Worm (Caenorhabditis elegans) whole organism, late embryonic: ENCODE measurements around the gene K06H7.1.

Experiments
- C08G9.2 ChIP-seq: sonication (generic microtip); optimal IDR thresholded peaks from 2 replicates; lab custom pipeline; 2016; ENCODE audit warnings: mild to moderate bottlenecking, missing genetic modification characterization, moderate library complexity, missing compliant biosample characterization
- C38D4.7 ChIP-seq: fragments of 200-800 bp; sonication (Bioruptor generic); optimal IDR thresholded peaks from 2 replicates; lab custom pipeline; 2018; ENCODE audit warnings: mild to moderate bottlenecking, missing genetic modification characterization, moderate library complexity, missing compliant biosample characterization
- K02D7.2 ChIP-seq: sonication (generic microtip); optimal IDR thresholded peaks from 2 replicates; lab custom pipeline; 2017; ENCODE audit warnings: mild to moderate bottlenecking, missing genetic modification characterization, missing compliant biosample characterization
- T23F11.4 ChIP-seq: fragments of 200-800 bp; sonication (Bioruptor generic); optimal IDR thresholded peaks from 2 replicates; lab custom pipeline; 2018; ENCODE audit warnings: mild to moderate bottlenecking, missing genetic modification characterization, missing compliant biosample characterization
- Y22D7AL.16 ChIP-seq: sonication (generic microtip); optimal IDR thresholded peaks from 2 replicates; lab custom pipeline; 2016; ENCODE audit warnings: missing genetic modification characterization, missing compliant biosample characterization
- ahr-1 ChIP-seq: sonication (generic microtip); optimal IDR thresholded peaks from 2 replicates; lab custom pipeline; 2016; ENCODE audit warnings: missing genetic modification characterization, missing compliant biosample characterization
- ama-1 ChIP-seq: fragments of 150-350 bp; optimal IDR thresholded peaks from 2 replicates; lab custom pipeline; 2014
- ceh-14 ChIP-seq: sonication (generic microtip); optimal IDR thresholded peaks from 2 replicates; lab custom pipeline; 2016; ENCODE audit warnings: missing genotype, missing genetic modification characterization, missing compliant biosample characterization
- ceh-2 ChIP-seq: sonication (generic microtip); optimal IDR thresholded peaks from 2 replicates; lab custom pipeline; 2016; ENCODE audit warnings: missing genotype, missing genetic modification characterization, missing compliant biosample characterization
- ceh-24 ChIP-seq: sonication (generic microtip); optimal IDR thresholded peaks from 2 replicates; lab custom pipeline; 2016; ENCODE audit warnings: mild to moderate bottlenecking, missing genetic modification characterization, missing compliant biosample characterization
- ceh-30 ChIP-seq: fragments of 150-350 bp; optimal IDR thresholded peaks from 2 replicates; lab custom pipeline; 2014; ENCODE audit warnings: missing biosample characterization, missing genetic modification characterization
- ceh-31 ChIP-seq: sonication (generic microtip); optimal IDR thresholded peaks from 2 replicates; lab custom pipeline; 2016; ENCODE audit warnings: missing genetic modification characterization, missing compliant biosample characterization
- ceh-45 ChIP-seq: fragments of 200-800 bp; sonication (Bioruptor generic); IDR thresholded peaks from 2 replicates; pipeline ENCODE4 v1.3.6; 2022; ENCODE audit warnings: missing genetic modification reagents, missing genetic modification characterization, missing compliant biosample characterization
- ceh-48 ChIP-seq: sonication (generic microtip); optimal IDR thresholded peaks from 2 replicates; lab custom pipeline; 2016; ENCODE audit warnings: missing genetic modification characterization, inconsistent platforms, missing compliant biosample characterization
- ceh-6 ChIP-seq: fragments of 200-800 bp; sonication (Bioruptor generic); optimal IDR thresholded peaks from 2 replicates; lab custom pipeline; 2018; ENCODE audit warnings: mild to moderate bottlenecking, missing genetic modification characterization, missing compliant biosample characterization
- che-1 ChIP-seq: sonication (generic microtip); optimal IDR thresholded peaks from 2 replicates; lab custom pipeline; 2016; ENCODE audit warnings: mild to moderate bottlenecking, missing genetic modification characterization, missing compliant biosample characterization
- dve-1 ChIP-seq: sonication (generic microtip); optimal IDR thresholded peaks from 2 replicates; lab custom pipeline; 2017; ENCODE audit warnings: antibody characterized with exemption, mild to moderate bottlenecking, missing genetic modification characterization, missing compliant biosample characterization
- elt-2 ChIP-seq: sonication (generic microtip); optimal IDR thresholded peaks from 2 replicates; lab custom pipeline; 2016; ENCODE audit warnings: missing genetic modification reagents, missing genetic modification characterization, missing compliant biosample characterization
- elt-4 ChIP-seq: sonication (generic microtip); optimal IDR thresholded peaks from 2 replicates; lab custom pipeline; 2016; ENCODE audit warnings: missing genetic modification characterization, missing compliant biosample characterization
- ets-4 ChIP-seq: sonication (generic microtip); optimal IDR thresholded peaks from 2 replicates; lab custom pipeline; 2016; ENCODE audit warnings: missing genetic modification characterization, missing compliant biosample characterization
- eyg-1 ChIP-seq: sonication (generic microtip); optimal IDR thresholded peaks from 2 replicates; lab custom pipeline; 2016; ENCODE audit warnings: missing genotype, missing genetic modification characterization, missing compliant biosample characterization
- fax-1 ChIP-seq: sonication (generic microtip); optimal IDR thresholded peaks from 2 replicates; lab custom pipeline; 2016; ENCODE audit warnings: missing genotype, missing genetic modification characterization, missing compliant biosample characterization
- fkh-10 ChIP-seq: fragments of 150-350 bp; optimal IDR thresholded peaks from 2 replicates; lab custom pipeline; 2014; ENCODE audit warnings: missing biosample characterization, missing genetic modification reagents, missing genetic modification characterization
- fkh-6 ChIP-seq: sonication (generic microtip); optimal IDR thresholded peaks from 2 replicates; lab custom pipeline; 2016; ENCODE audit warnings: missing genetic modification characterization, missing compliant biosample characterization
- gmeb-2 ChIP-seq: sonication (generic microtip); optimal IDR thresholded peaks from 2 replicates; lab custom pipeline; 2016; ENCODE audit warnings: missing genetic modification characterization, inconsistent platforms, missing compliant biosample characterization
- hlh-13 ChIP-seq: fragments of 200-800 bp; sonication (Bioruptor generic); optimal IDR thresholded peaks from 2 replicates; lab custom pipeline; 2018; ENCODE audit warnings: mild to moderate bottlenecking, missing genetic modification characterization, missing compliant biosample characterization
- hlh-15 ChIP-seq: sonication (generic microtip); optimal IDR thresholded peaks from 2 replicates; lab custom pipeline; 2016; ENCODE audit warnings: missing genetic modification characterization, missing compliant biosample characterization
- hlh-8 ChIP-seq: sonication (generic microtip); optimal IDR thresholded peaks from 2 replicates; lab custom pipeline; 2016; ENCODE audit warnings: missing genotype, missing genetic modification characterization, missing compliant biosample characterization
- lim-6 ChIP-seq: sonication (generic microtip); optimal IDR thresholded peaks from 2 replicates; lab custom pipeline; 2016; ENCODE audit warnings: missing genetic modification characterization, missing compliant biosample characterization
- lin-11 ChIP-seq: fragments of 200-800 bp; sonication (Bioruptor generic); optimal IDR thresholded peaks from 2 replicates; lab custom pipeline; 2018; ENCODE audit warnings: mild to moderate bottlenecking, missing genetic modification characterization, missing compliant biosample characterization
- madf-2 ChIP-seq: sonication (generic microtip); optimal IDR thresholded peaks from 2 replicates; lab custom pipeline; 2017; ENCODE audit warnings: missing genetic modification characterization, missing compliant biosample characterization
- mec-3 ChIP-seq: sonication (generic microtip); optimal IDR thresholded peaks from 2 replicates; lab custom pipeline; 2016; ENCODE audit warnings: borderline replicate concordance, missing genetic modification characterization, missing compliant biosample characterization
- nfya-1 ChIP-seq: sonication (generic microtip); optimal IDR thresholded peaks from 2 replicates; lab custom pipeline; 2017; ENCODE audit warnings: missing genetic modification characterization, mild to moderate bottlenecking, missing compliant biosample characterization, antibody characterized with exemption, moderate library complexity
- nhr-11 ChIP-seq: fragments of 150-350 bp; optimal IDR thresholded peaks from 2 replicates; lab custom pipeline; 2014; ENCODE audit warnings: missing biosample characterization, missing genetic modification characterization
- odd-2 ChIP-seq: sonication (generic microtip); optimal IDR thresholded peaks from 2 replicates; lab custom pipeline; 2017; ENCODE audit warnings: antibody characterized with exemption, mild to moderate bottlenecking, missing genetic modification characterization, missing compliant biosample characterization
- pag-3 ChIP-seq: sonication (generic microtip); optimal IDR thresholded peaks from 2 replicates; lab custom pipeline; 2016; ENCODE audit warnings: missing compliant biosample characterization, missing genetic modification characterization, borderline replicate concordance
- pat-9 ChIP-seq: fragments of 200-800 bp; sonication (Bioruptor generic); optimal IDR thresholded peaks from 2 replicates; lab custom pipeline; 2018; ENCODE audit warnings: mild to moderate bottlenecking, missing genetic modification characterization, moderate library complexity, missing compliant biosample characterization
- pax-1 ChIP-seq: fragments of 150-350 bp; optimal IDR thresholded peaks from 2 replicates; lab custom pipeline; 2014; ENCODE audit warnings: missing biosample characterization, missing genetic modification characterization
- pqm-1 ChIP-seq: sonication (generic microtip); optimal IDR thresholded peaks from 2 replicates; lab custom pipeline; 2016; ENCODE audit warnings: missing genetic modification characterization, missing compliant biosample characterization
- ref-2 ChIP-seq: sonication (generic microtip); optimal IDR thresholded peaks from 2 replicates; lab custom pipeline; 2016; ENCODE audit warnings: missing genetic modification characterization, missing compliant biosample characterization
- sdc-2 ChIP-seq: sonication (generic microtip); optimal IDR thresholded peaks from 2 replicates; lab custom pipeline; 2016; ENCODE audit warnings: missing genotype, missing genetic modification characterization, missing compliant biosample characterization
- sox-2 ChIP-seq: fragments of 200-800 bp; sonication (Bioruptor generic); IDR thresholded peaks from 2 replicates; pipeline ENCODE4 v1.3.6; 2022; ENCODE audit warnings: missing genetic modification reagents, missing genetic modification characterization, missing compliant biosample characterization
- sox-4 ChIP-seq: sonication (generic microtip); optimal IDR thresholded peaks from 2 replicates; lab custom pipeline; 2017; ENCODE audit warnings: mild to moderate bottlenecking, missing genetic modification characterization, inconsistent platforms, missing compliant biosample characterization
- tbx-2 ChIP-seq: sonication (generic microtip); optimal IDR thresholded peaks from 2 replicates; lab custom pipeline; 2016; ENCODE audit warnings: missing genetic modification characterization, missing compliant biosample characterization
- ttx-3 ChIP-seq: sonication (generic microtip); optimal IDR thresholded peaks from 2 replicates; lab custom pipeline; 2016; ENCODE audit warnings: missing genetic modification reagents, missing genetic modification characterization, missing compliant biosample characterization
- zip-5 ChIP-seq: sonication (generic microtip); optimal IDR thresholded peaks from 2 replicates; lab custom pipeline; 2016; ENCODE audit warnings: missing genetic modification characterization, missing compliant biosample characterization
- ztf-16 ChIP-seq: sonication (generic microtip); optimal IDR thresholded peaks from 2 replicates; lab custom pipeline; 2017; ENCODE audit warnings: missing genetic modification characterization, missing compliant biosample characterization

The K06H7.1 gene

DNA sequence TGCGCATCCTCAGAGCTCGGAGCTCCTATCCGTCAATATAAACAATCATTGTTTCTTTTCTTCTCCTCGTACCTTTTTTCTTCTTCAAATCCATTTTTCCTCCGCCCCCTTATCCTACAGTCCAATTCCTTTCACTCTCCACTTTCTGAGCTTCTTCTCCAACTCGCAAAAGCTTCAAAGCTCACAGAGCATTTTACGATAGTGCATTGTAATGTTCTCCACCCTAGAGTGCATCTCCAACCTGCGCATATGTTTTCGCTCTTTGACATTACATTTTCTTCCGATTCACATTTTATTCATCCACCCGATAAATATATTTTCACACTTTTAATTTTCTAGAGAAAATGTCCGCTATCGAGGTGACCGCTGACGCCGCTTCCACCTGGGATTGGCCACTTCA is 38.7 kb downstream of the K06H7.1 start, which contains the start of gene hsp-12.2:
TSS of gene hsp-12.2 (plus strand) at position 301 of the 400 bp plus-strand sequence.
- no peak for TF ChIP-seq madf-2 (tag; lab: Kevin White, UChicago)

DNA sequence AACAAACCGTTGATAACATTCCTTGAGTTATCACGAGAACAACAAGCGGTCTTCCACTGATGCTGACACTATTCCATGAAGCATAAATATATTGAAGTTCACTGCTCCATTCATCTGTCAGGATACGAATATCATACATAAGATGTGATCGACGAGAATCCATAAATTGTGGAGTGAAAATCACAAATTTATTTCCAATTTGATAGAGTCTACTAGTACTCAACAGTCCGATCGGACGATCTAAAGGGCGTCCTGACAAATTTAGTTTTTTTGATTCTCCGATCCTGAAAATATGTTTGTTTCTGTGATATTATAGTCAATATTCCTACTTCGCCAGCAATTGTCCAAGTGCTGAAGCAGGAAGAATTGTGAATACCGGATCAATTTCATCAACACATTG is 43.1 kb downstream of the K06H7.1 start:
- TF ChIP-seq C38D4.7 (GFP tag; lab: Kevin White, UChicago) = no peak
- TF ChIP-seq lin-11 (tag; lab: Kevin White, UChicago) = no peak
- TF ChIP-seq eyg-1 (tag; lab: Kevin White, UChicago) = no peak
- no peak for TF ChIP-seq ama-1
- no peak for TF ChIP-seq Y22D7AL.16 (tag; lab: Kevin White, UChicago)
- TF ChIP-seq ceh-45 (GFP tag; lab: Robert Waterston, UW) = no peak
- no peak for TF ChIP-seq nfya-1 (tag; lab: Kevin White, UChicago)
- TF ChIP-seq nhr-11 = no peak
- TF ChIP-seq ets-4 (tag; lab: Kevin White, UChicago) = no peak
- no peak for TF ChIP-seq pax-1
- no peak for TF ChIP-seq fax-1 (tag; lab: Kevin White, UChicago)
- TF ChIP-seq mec-3 (tag; lab: Kevin White, UChicago) = no peak
- TF ChIP-seq elt-2 = no peak

DNA sequence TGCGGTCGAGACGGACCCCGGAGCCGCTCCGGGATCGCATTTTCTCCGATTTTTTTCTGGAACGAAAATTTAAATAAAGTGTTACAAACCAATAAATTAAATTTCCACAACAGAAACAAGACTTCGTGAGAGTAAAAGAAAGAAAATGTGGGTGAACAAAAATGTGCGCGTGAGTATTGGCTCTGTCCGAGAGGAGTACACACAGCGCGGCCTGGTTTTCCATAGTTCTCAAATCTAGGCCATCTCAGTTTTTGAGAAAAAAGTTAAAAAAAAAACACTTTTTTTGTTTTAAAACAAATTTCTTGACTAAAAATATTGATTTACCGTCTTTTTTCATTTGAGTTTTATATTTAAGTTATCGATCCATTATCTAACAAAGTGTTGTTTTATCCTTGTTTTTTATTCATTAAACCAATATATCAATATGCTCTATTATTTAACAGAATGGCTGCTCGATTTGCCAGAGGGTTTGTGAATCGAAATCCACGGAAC is 45.5 kb downstream of the K06H7.1 start, which contains the start of the genes C14B9.8 and mrpl-18:
TSS of gene C14B9.8 (minus strand) at position 56 of the 492 bp plus-strand sequence.
TSS of gene mrpl-18 (plus strand) at position 442 of the 492 bp plus-strand sequence.
- TF ChIP-seq madf-2 (tag; lab: Kevin White, UChicago) = no peak
- peak; percentile 30 for TF ChIP-seq ztf-16
- peak; percentile 64 for TF ChIP-seq fkh-6 (tag; lab: Kevin White, UChicago)
- TF ChIP-seq ceh-30 (tag; lab: Kevin White, UChicago) = no peak
- peak; percentile 96 for TF ChIP-seq C08G9.2
- no peak for TF ChIP-seq Y22D7AL.16 (tag; lab: Kevin White, UChicago)
- TF ChIP-seq nfya-1 (tag; lab: Kevin White, UChicago) = no peak
- no peak for TF ChIP-seq ama-1
- no peak for TF ChIP-seq C38D4.7 (GFP tag; lab: Kevin White, UChicago)
- TF ChIP-seq fkh-10 (GFP tag; lab: Kevin White, UChicago) = no peak
- TF ChIP-seq pqm-1 = peak; percentile 4
- TF ChIP-seq mec-3 (tag; lab: Kevin White, UChicago) = peak; percentile 17
- peak; percentile 85 for TF ChIP-seq elt-2
- peak; percentile 63 for TF ChIP-seq lim-6 (tag; lab: Kevin White, UChicago)
- no peak for TF ChIP-seq che-1
- TF ChIP-seq ceh-14 (tag; lab: Kevin White, UChicago) = peak; percentile 2
- peak; percentile 2 for TF ChIP-seq hlh-15
- TF ChIP-seq pax-1 = no peak
- TF ChIP-seq elt-4 (tag; lab: Kevin White, UChicago) = no peak
- no peak for TF ChIP-seq gmeb-2 (tag; lab: Kevin White, UChicago)
- TF ChIP-seq ceh-2 (tag; lab: Kevin White, UChicago) = peak; percentile 94
- TF ChIP-seq pag-3 (tag; lab: Kevin White, UChicago) = no peak
- TF ChIP-seq eyg-1 (tag; lab: Kevin White, UChicago) = no peak
- peak; percentile 95 for TF ChIP-seq ceh-31
- TF ChIP-seq sox-2 (GFP tag; lab: Robert Waterston, UW) = no peak
- TF ChIP-seq hlh-13 (GFP tag; lab: Kevin White, UChicago) = no peak
- no peak for TF ChIP-seq ceh-24 (tag; lab: Kevin White, UChicago)
- TF ChIP-seq nhr-11 = no peak
- peak; percentile 52 for TF ChIP-seq sdc-2
- TF ChIP-seq tbx-2 (tag; lab: Kevin White, UChicago) = peak; percentile 95
- TF ChIP-seq ceh-48 = no peak
- TF ChIP-seq odd-2 (tag; lab: Kevin White, UChicago) = no peak
- TF ChIP-seq ets-4 (tag; lab: Kevin White, UChicago) = peak; percentile 84
- no peak for TF ChIP-seq lin-11 (tag; lab: Kevin White, UChicago)
- TF ChIP-seq T23F11.4 (GFP tag; lab: Kevin White, UChicago) = no peak
- no peak for TF ChIP-seq dve-1 (tag; lab: Kevin White, UChicago)
- no peak for TF ChIP-seq K02D7.2
- peak; percentile 56 for TF ChIP-seq ahr-1 (tag; lab: Kevin White, UChicago)
- TF ChIP-seq ttx-3 (tag; lab: Kevin White, UChicago) = no peak
- TF ChIP-seq ceh-6 = no peak
- TF ChIP-seq ceh-45 (GFP tag; lab: Robert Waterston, UW) = no peak
- TF ChIP-seq sox-4 = no peak
- TF ChIP-seq zip-5 (tag; lab: Kevin White, UChicago) = peak; percentile 88
- TF ChIP-seq pat-9 = no peak
- TF ChIP-seq hlh-8 (tag; lab: Kevin White, UChicago) = peak; percentile 81
- peak; percentile 83 for TF ChIP-seq ref-2 (tag; lab: Kevin White, UChicago)
